Worm (Caenorhabditis elegans) whole organism, late embryonic: ENCODE measurements around the gene K05F6.10.

Source experiments
- C38D4.7 ChIP-seq: fragments of 200-800 bp; sonication (Bioruptor generic); optimal IDR thresholded peaks from 2 replicates; lab custom pipeline; 2018; ENCODE audit warnings: mild to moderate bottlenecking, missing genetic modification characterization, moderate library complexity, missing compliant biosample characterization
- K02D7.2 ChIP-seq: sonication (generic microtip); optimal IDR thresholded peaks from 2 replicates; lab custom pipeline; 2017; ENCODE audit warnings: mild to moderate bottlenecking, missing genetic modification characterization, missing compliant biosample characterization
- ceh-14 ChIP-seq: sonication (generic microtip); optimal IDR thresholded peaks from 2 replicates; lab custom pipeline; 2016; ENCODE audit warnings: missing genotype, missing genetic modification characterization, missing compliant biosample characterization
- ceh-18 ChIP-seq: sonication (generic microtip); optimal IDR thresholded peaks from 2 replicates; lab custom pipeline; 2016; ENCODE audit warnings: missing genetic modification characterization, missing compliant biosample characterization
- ceh-2 ChIP-seq: sonication (generic microtip); optimal IDR thresholded peaks from 2 replicates; lab custom pipeline; 2016; ENCODE audit warnings: missing genotype, missing genetic modification characterization, missing compliant biosample characterization
- ceh-22 ChIP-seq: sonication (generic microtip); optimal IDR thresholded peaks from 2 replicates; lab custom pipeline; 2017; ENCODE audit warnings: missing biosample characterization, missing genetic modification characterization
- ceh-24 ChIP-seq: sonication (generic microtip); optimal IDR thresholded peaks from 2 replicates; lab custom pipeline; 2016; ENCODE audit warnings: mild to moderate bottlenecking, missing genetic modification characterization, missing compliant biosample characterization
- ceh-30 ChIP-seq: fragments of 150-350 bp; optimal IDR thresholded peaks from 2 replicates; lab custom pipeline; 2014; ENCODE audit warnings: missing biosample characterization, missing genetic modification characterization
- ceh-31 ChIP-seq: sonication (generic microtip); optimal IDR thresholded peaks from 2 replicates; lab custom pipeline; 2016; ENCODE audit warnings: missing genetic modification characterization, missing compliant biosample characterization
- ceh-34 ChIP-seq: sonication (generic microtip); optimal IDR thresholded peaks from 2 replicates; lab custom pipeline; 2016; ENCODE audit warnings: mild to moderate bottlenecking, missing genetic modification characterization, missing compliant biosample characterization
- ceh-45 ChIP-seq: fragments of 200-800 bp; sonication (Bioruptor generic); IDR thresholded peaks from 2 replicates; pipeline ENCODE4 v1.3.6; 2022; ENCODE audit warnings: missing genetic modification reagents, missing genetic modification characterization, missing compliant biosample characterization
- ceh-48 ChIP-seq: sonication (generic microtip); optimal IDR thresholded peaks from 2 replicates; lab custom pipeline; 2016; ENCODE audit warnings: missing genetic modification characterization, inconsistent platforms, missing compliant biosample characterization
- ceh-6 ChIP-seq: fragments of 200-800 bp; sonication (Bioruptor generic); optimal IDR thresholded peaks from 2 replicates; lab custom pipeline; 2018; ENCODE audit warnings: mild to moderate bottlenecking, missing genetic modification characterization, missing compliant biosample characterization
- dmd-4 ChIP-seq: sonication (generic microtip); optimal IDR thresholded peaks from 2 replicates; lab custom pipeline; 2016; ENCODE audit warnings: borderline replicate concordance, missing genetic modification characterization, missing compliant biosample characterization
- dve-1 ChIP-seq: sonication (generic microtip); optimal IDR thresholded peaks from 2 replicates; lab custom pipeline; 2017; ENCODE audit warnings: antibody characterized with exemption, mild to moderate bottlenecking, missing genetic modification characterization, missing compliant biosample characterization
- elt-2 ChIP-seq: sonication (generic microtip); optimal IDR thresholded peaks from 2 replicates; lab custom pipeline; 2016; ENCODE audit warnings: missing genetic modification reagents, missing genetic modification characterization, missing compliant biosample characterization
- elt-4 ChIP-seq: sonication (generic microtip); optimal IDR thresholded peaks from 2 replicates; lab custom pipeline; 2016; ENCODE audit warnings: missing genetic modification characterization, missing compliant biosample characterization
- eyg-1 ChIP-seq: sonication (generic microtip); optimal IDR thresholded peaks from 2 replicates; lab custom pipeline; 2016; ENCODE audit warnings: missing genotype, missing genetic modification characterization, missing compliant biosample characterization
- fax-1 ChIP-seq: sonication (generic microtip); optimal IDR thresholded peaks from 2 replicates; lab custom pipeline; 2016; ENCODE audit warnings: missing genotype, missing genetic modification characterization, missing compliant biosample characterization
- fkh-6 ChIP-seq: sonication (generic microtip); optimal IDR thresholded peaks from 2 replicates; lab custom pipeline; 2016; ENCODE audit warnings: missing genetic modification characterization, missing compliant biosample characterization
- hlh-6 ChIP-seq: sonication (generic microtip); optimal IDR thresholded peaks from 2 replicates; lab custom pipeline; 2016; ENCODE audit warnings: missing genotype, missing genetic modification characterization, missing compliant biosample characterization
- hlh-8 ChIP-seq: sonication (generic microtip); optimal IDR thresholded peaks from 2 replicates; lab custom pipeline; 2016; ENCODE audit warnings: missing genotype, missing genetic modification characterization, missing compliant biosample characterization
- lim-6 ChIP-seq: sonication (generic microtip); optimal IDR thresholded peaks from 2 replicates; lab custom pipeline; 2016; ENCODE audit warnings: missing genetic modification characterization, missing compliant biosample characterization
- lin-11 ChIP-seq: fragments of 200-800 bp; sonication (Bioruptor generic); optimal IDR thresholded peaks from 2 replicates; lab custom pipeline; 2018; ENCODE audit warnings: mild to moderate bottlenecking, missing genetic modification characterization, missing compliant biosample characterization
- madf-2 ChIP-seq: sonication (generic microtip); optimal IDR thresholded peaks from 2 replicates; lab custom pipeline; 2017; ENCODE audit warnings: missing genetic modification characterization, missing compliant biosample characterization
- nfya-1 ChIP-seq: sonication (generic microtip); optimal IDR thresholded peaks from 2 replicates; lab custom pipeline; 2017; ENCODE audit warnings: missing genetic modification characterization, mild to moderate bottlenecking, missing compliant biosample characterization, antibody characterized with exemption, moderate library complexity
- pax-1 ChIP-seq: fragments of 150-350 bp; optimal IDR thresholded peaks from 2 replicates; lab custom pipeline; 2014; ENCODE audit warnings: missing biosample characterization, missing genetic modification characterization
- pha-2 ChIP-seq: sonication (generic microtip); optimal IDR thresholded peaks from 2 replicates; lab custom pipeline; 2017; ENCODE audit warnings: mild to moderate bottlenecking, missing genetic modification characterization, missing compliant biosample characterization
- pha-4 ChIP-seq: fragments of 150-350 bp; optimal IDR thresholded peaks from 2 replicates; lab custom pipeline; 2018; ENCODE audit warnings: missing biosample characterization, missing genetic modification reagents, missing genetic modification characterization
- pqm-1 ChIP-seq: sonication (generic microtip); optimal IDR thresholded peaks from 2 replicates; lab custom pipeline; 2016; ENCODE audit warnings: missing genetic modification characterization, missing compliant biosample characterization
- ref-2 ChIP-seq: sonication (generic microtip); optimal IDR thresholded peaks from 2 replicates; lab custom pipeline; 2016; ENCODE audit warnings: missing genetic modification characterization, missing compliant biosample characterization
- rnt-1 ChIP-seq: sonication (generic microtip); optimal IDR thresholded peaks from 2 replicates; lab custom pipeline; 2016; ENCODE audit warnings: missing genetic modification characterization, missing compliant biosample characterization
- sdc-2 ChIP-seq: sonication (generic microtip); optimal IDR thresholded peaks from 2 replicates; lab custom pipeline; 2016; ENCODE audit warnings: missing genotype, missing genetic modification characterization, missing compliant biosample characterization
- sox-2 ChIP-seq: fragments of 200-800 bp; sonication (Bioruptor generic); IDR thresholded peaks from 2 replicates; pipeline ENCODE4 v1.3.6; 2022; ENCODE audit warnings: missing genetic modification reagents, missing genetic modification characterization, missing compliant biosample characterization
- sox-4 ChIP-seq: sonication (generic microtip); optimal IDR thresholded peaks from 2 replicates; lab custom pipeline; 2017; ENCODE audit warnings: mild to moderate bottlenecking, missing genetic modification characterization, inconsistent platforms, missing compliant biosample characterization
- syd-9 ChIP-seq: sonication (generic microtip); optimal IDR thresholded peaks from 2 replicates; lab custom pipeline; 2016; ENCODE audit warnings: mild to moderate bottlenecking, missing genetic modification characterization, moderate library complexity, missing compliant biosample characterization
- tbx-2 ChIP-seq: sonication (generic microtip); optimal IDR thresholded peaks from 2 replicates; lab custom pipeline; 2016; ENCODE audit warnings: missing genetic modification characterization, missing compliant biosample characterization
- tbx-7 ChIP-seq: sonication (generic microtip); optimal IDR thresholded peaks from 2 replicates; lab custom pipeline; 2016; ENCODE audit warnings: missing genotype, missing genetic modification characterization, missing compliant biosample characterization
- ttx-3 ChIP-seq: sonication (generic microtip); optimal IDR thresholded peaks from 2 replicates; lab custom pipeline; 2016; ENCODE audit warnings: missing genetic modification reagents, missing genetic modification characterization, missing compliant biosample characterization
- unc-3 ChIP-seq, 2 experiments: fragments of 200-800 bp in 1 of 2; sonication (Bioruptor generic) in 1 of 2; sonication (generic microtip) in 1 of 2; conservative IDR thresholded peaks in 1 of 2; optimal IDR thresholded peaks in 1 of 2; 2 replicates each; pipeline versions ENCODE4 v1.3.6 to Lab custom; 2016 to 2022; ENCODE audit warnings: missing compliant biosample characterization in 2 of 2, missing genetic modification characterization in 2 of 2, missing genetic modification reagents in 1 of 2
- unc-42 ChIP-seq: sonication (generic microtip); optimal IDR thresholded peaks from 2 replicates; lab custom pipeline; 2016; ENCODE audit warnings: missing genotype, missing genetic modification characterization, missing compliant biosample characterization
- unc-55 ChIP-seq: sonication (generic microtip); optimal IDR thresholded peaks from 2 replicates; lab custom pipeline; 2017; ENCODE audit warnings: missing biosample characterization, missing genetic modification reagents, missing genetic modification characterization
- zip-5 ChIP-seq: sonication (generic microtip); optimal IDR thresholded peaks from 2 replicates; lab custom pipeline; 2016; ENCODE audit warnings: missing genetic modification characterization, missing compliant biosample characterization
- ztf-16 ChIP-seq: sonication (generic microtip); optimal IDR thresholded peaks from 2 replicates; lab custom pipeline; 2017; ENCODE audit warnings: missing genetic modification characterization, missing compliant biosample characterization

Gene K05F6.10

ce11 chrII:1538589-1538988 lies 37.3 kb downstream of the K05F6.10 start, which contains the start of gene fbxb-44:
fbxb-44 (plus strand) TSS chrII:1538889.
- TF ChIP-seq eyg-1 = no peak
- no peak for TF ChIP-seq C38D4.7 (GFP tag; lab: Kevin White, UChicago)
- TF ChIP-seq fkh-6 (tag; lab: Kevin White, UChicago) = no peak

- no peak for TF ChIP-seq nfya-1 (tag; lab: Kevin White, UChicago)
- TF ChIP-seq ceh-45 = no peak
- TF ChIP-seq hlh-6 (tag; lab: Kevin White, UChicago) = no peak
- TF ChIP-seq dve-1 (tag; lab: Kevin White, UChicago) = no peak
- no peak for TF ChIP-seq ref-2 (tag; lab: Kevin White, UChicago)
- TF ChIP-seq ceh-22 (tag; lab: Kevin White, UChicago) = no peak
- no peak for TF ChIP-seq lim-6 (tag; lab: Kevin White, UChicago)
- no peak for TF ChIP-seq ceh-34 (tag; lab: Kevin White, UChicago)
- no peak for TF ChIP-seq unc-55 (GFP tag; lab: Kevin White, UChicago)
- no peak for TF ChIP-seq zip-5
- TF ChIP-seq sox-4 (tag; lab: Kevin White, UChicago) = no peak
- no peak for TF ChIP-seq elt-4 (tag; lab: Kevin White, UChicago)
- TF ChIP-seq ceh-48 = no peak
These were observed 38.6 kb downstream of the K05F6.10 start, which contains the start of gene fbxb-42 for ce11 chrII:1537321-1537720. fbxb-42 (plus strand) TSS chrII:1537621.

- TF ChIP-seq elt-2 (tag; lab: Kevin White, UChicago) (no peak), hlh-6 (tag; lab: Kevin White, UChicago) (no peak), syd-9 (no peak), unc-42 (tag; lab: Kevin White, UChicago) (no peak), dmd-4 (tag; lab: Kevin White, UChicago) (no peak), rnt-1 (tag; lab: Kevin White, UChicago) (no peak), ceh-48 (no peak), ceh-24 (tag; lab: Kevin White, UChicago) (no peak), hlh-8 (tag; lab: Kevin White, UChicago) (no peak), ceh-14 (tag; lab: Kevin White, UChicago) (no peak), K02D7.2 (no peak)
- TF ChIP-seq, all 69 proteins: peak for 0
These were observed 40.0 kb downstream of the K05F6.10 start, which contains the start of gene fbxb-43 for ce11 chrII:1535931-1536330. fbxb-43 (plus strand) TSS chrII:1536231.

ce11 chrII:1529057-1529456 lies 46.9 kb downstream of the K05F6.10 start, which contains the start of gene Y51H7BR.4:
Y51H7BR.4 (plus strand) TSS chrII:1529357.
- no peak for TF ChIP-seq ceh-22 (tag; lab: Kevin White, UChicago)
- TF ChIP-seq ceh-18 (tag; lab: Kevin White, UChicago) = no peak
- no peak for TF ChIP-seq madf-2 (tag; lab: Kevin White, UChicago)
- no peak for TF ChIP-seq pax-1 (tag; lab: Kevin White, UChicago)
- no peak for TF ChIP-seq tbx-2 (tag; lab: Kevin White, UChicago)
- no peak for TF ChIP-seq pha-4 (tag; lab: Kevin White, UChicago)
- TF ChIP-seq ceh-45 = no peak
- TF ChIP-seq, all 69 proteins: peak for 0

- TF ChIP-seq nfya-1 (tag; lab: Kevin White, UChicago) (no peak), ceh-2 (tag; lab: Kevin White, UChicago) (no peak), tbx-7 (tag; lab: Kevin White, UChicago) (no peak), ttx-3 (no peak), hlh-6 (tag; lab: Kevin White, UChicago) (no peak), pha-2 (tag; lab: Kevin White, UChicago) (no peak), sox-2 (GFP tag; lab: Robert Waterston, UW) (no peak), fkh-6 (tag; lab: Kevin White, UChicago) (no peak), ceh-6 (no peak), ztf-16 (tag; lab: Kevin White, UChicago) (no peak), ceh-30 (tag; lab: Kevin White, UChicago) (no peak), fax-1 (tag; lab: Kevin White, UChicago) (no peak), unc-55 (GFP tag; lab: Kevin White, UChicago) (no peak), elt-4 (tag; lab: Kevin White, UChicago) (no peak), sdc-2 (tag; lab: Kevin White, UChicago) (no peak), unc-3 (GFP tag; conservative IDR thresholded peaks at IDR 0.05; lab: Robert Waterston, UW) (no peak), unc-3 (tag; optimal IDR thresholded peaks at IDR 0.05; lab: Kevin White, UChicago) (no peak), ceh-31 (tag; lab: Kevin White, UChicago) (no peak), ceh-24 (tag; lab: Kevin White, UChicago) (no peak), pqm-1 (tag; lab: Kevin White, UChicago) (no peak), lin-11 (tag; lab: Kevin White, UChicago) (no peak)
These were observed 50.4 kb downstream of the K05F6.10 start, which contains the start of gene Y51H7BR.7 for ce11 chrII:1525498-1525897. Y51H7BR.7 (minus strand) TSS chrII:1525598.
